Worm (Caenorhabditis elegans): Measurements from ENCODE around the gene F44B9.9.

Gene F44B9.9

DNA sequence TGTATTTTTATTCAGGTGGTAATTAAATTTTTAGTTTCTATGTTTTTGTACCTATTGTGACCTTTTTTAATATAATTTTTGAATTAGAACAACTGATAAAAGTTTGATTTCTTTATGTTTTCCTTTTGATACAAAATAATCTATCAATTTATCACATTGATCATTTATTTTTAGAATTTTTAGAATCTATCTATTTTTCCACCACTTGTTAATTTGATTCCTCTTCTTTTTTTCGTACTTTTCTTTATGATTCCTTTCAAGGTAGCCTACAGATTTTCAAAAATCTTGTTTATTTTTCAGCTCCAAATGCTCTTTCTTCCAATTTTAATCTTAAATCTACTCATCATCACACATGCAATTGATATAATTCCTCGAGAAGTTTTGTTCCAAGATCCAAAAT lies 7.1 kb upstream of the F44B9.9 start, which contains the start of gene dpf-6:
Gene dpf-6 (plus strand): TSS at position 301 of the 400 bp plus-strand sequence.
- no peak for TF ChIP-seq fkh-10 (GFP tag; optimal IDR thresholded peaks at IDR 0.05)
- no peak for TF ChIP-seq dmd-8 (GFP tag; IDR thresholded peaks at IDR 0.05)
- TF ChIP-seq R02D3.7 (tag; optimal IDR thresholded peaks at IDR 0.05): no peak
- no peak for TF ChIP-seq nhr-237 (tag; optimal IDR thresholded peaks at IDR 0.05)
- TF ChIP-seq dmd-6 (GFP tag; IDR thresholded peaks at IDR 0.05): no peak
- no peak for TF ChIP-seq nhr-28 (tag; optimal IDR thresholded peaks at IDR 0.05)
- no peak for TF ChIP-seq nhr-42 (GFP tag; IDR thresholded peaks at IDR 0.05)
- TF ChIP-seq pha-4 (GFP tag; IDR thresholded peaks at IDR 0.05): no peak
- no peak for TF ChIP-seq pha-4 (tag; optimal IDR thresholded peaks at IDR 0.05)
- no peak for TF ChIP-seq daf-12 (tag; optimal IDR thresholded peaks at IDR 0.05)
- TF ChIP-seq hlh-30 (tag; optimal IDR thresholded peaks at IDR 0.05; ENCODE audit: insufficient read depth): no peak
- no peak for TF ChIP-seq T26A8.4 (GFP tag; IDR thresholded peaks at IDR 0.05)
- no peak for TF ChIP-seq ztf-11 (tag; optimal IDR thresholded peaks at IDR 0.05)
- no peak for TF ChIP-seq ceh-20 (GFP tag; IDR thresholded peaks at IDR 0.05)

DNA sequence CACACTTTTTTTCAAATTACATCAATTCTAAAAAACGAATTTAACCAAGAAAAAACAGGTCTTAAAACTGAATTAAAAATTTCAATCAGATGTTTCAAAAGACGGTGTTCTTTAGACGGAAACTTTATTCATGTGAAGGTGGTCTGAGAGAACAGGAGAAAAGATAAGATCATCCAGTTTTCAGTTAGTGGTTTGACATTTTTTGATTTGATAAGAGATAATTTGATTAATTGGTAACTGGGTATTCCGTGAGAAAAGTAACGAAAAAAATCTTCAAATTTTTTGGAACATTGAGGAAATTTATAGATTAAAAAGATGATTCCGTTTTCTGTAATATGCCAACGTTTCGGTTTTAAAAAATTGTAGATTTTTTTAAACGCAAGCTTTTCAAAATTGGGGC lies 5.6 kb upstream of the F44B9.9 start:
- TF ChIP-seq nhr-28 (tag; optimal IDR thresholded peaks at IDR 0.05) (peak; percentile 1), zag-1 (tag; optimal IDR thresholded peaks at IDR 0.05) (no peak), unc-39 (tag; optimal IDR thresholded peaks at IDR 0.05) (no peak)

DNA sequence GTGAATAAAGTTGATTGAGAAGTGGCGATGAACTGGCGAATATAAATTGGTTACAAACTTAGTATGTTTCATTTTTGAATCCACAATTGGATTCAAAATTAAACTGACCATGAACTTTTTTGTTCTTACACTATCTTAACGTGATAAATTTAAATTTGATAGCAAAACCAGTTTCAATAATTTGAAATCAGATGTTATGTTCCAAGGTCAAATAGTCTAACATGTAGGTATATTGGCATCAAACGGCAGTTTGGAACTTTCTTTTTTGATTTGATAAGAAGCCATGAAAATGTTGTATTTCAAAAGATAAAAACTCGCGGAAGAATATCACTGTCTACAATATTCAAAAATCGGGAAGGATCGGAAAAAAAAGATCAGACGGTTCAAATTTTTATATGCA lies 5.2 kb upstream of the F44B9.9 start:
- TF ChIP-seq dve-1 (tag; optimal IDR thresholded peaks at IDR 0.05; ENCODE audit: insufficient read depth) (no peak), T26A8.4 (GFP tag; IDR thresholded peaks at IDR 0.05) (no peak), aly-2 (tag; optimal IDR thresholded peaks at IDR 0.05) (no peak), snpc-1.2 (GFP tag; IDR thresholded peaks at IDR 0.05) (no peak), duxl-1 (tag; optimal IDR thresholded peaks at IDR 0.05; ENCODE audit: poor library complexity) (no peak), zag-1 (tag; optimal IDR thresholded peaks at IDR 0.05) (no peak), ceh-82 (tag; optimal IDR thresholded peaks at IDR 0.05) (no peak), F37D6.2 (tag; optimal IDR thresholded peaks at IDR 0.05) (no peak), nhr-25 (tag; optimal IDR thresholded peaks at IDR 0.05; ENCODE audit: borderline replicate concordance, insufficient read depth) (no peak), lin-13 (GFP tag; optimal IDR thresholded peaks at IDR 0.05) (no peak), rbr-2 (tag; optimal IDR thresholded peaks at IDR 0.05) (no peak), Y75B8A.6 (GFP tag; IDR thresholded peaks at IDR 0.05) (no peak), ama-1 (optimal IDR thresholded peaks at IDR 0.05) (no peak)

DNA sequence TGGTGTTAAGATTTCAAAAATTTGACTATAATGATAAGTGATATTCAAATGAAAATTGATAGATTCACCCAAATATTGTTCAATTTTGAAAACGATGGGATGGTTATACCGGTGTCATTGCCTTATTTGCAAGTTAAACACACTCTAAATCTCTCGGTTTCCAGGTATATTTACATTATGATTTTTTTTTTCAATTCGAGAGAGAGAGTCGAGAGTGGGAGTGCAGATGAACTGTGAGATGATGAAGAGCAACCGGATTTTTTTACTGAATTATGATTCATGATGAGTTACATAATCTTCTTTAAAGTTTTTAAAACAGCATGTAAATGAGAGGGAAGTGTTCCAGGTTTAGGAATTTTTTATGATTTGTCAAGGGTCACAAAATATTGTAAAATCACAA lies 2.7 kb upstream of the F44B9.9 start, which contains the start of gene F44B9.10:
Gene F44B9.10 (minus strand): TSS at position 101 of the 400 bp plus-strand sequence.
- TF ChIP-seq nhr-28 (tag; optimal IDR thresholded peaks at IDR 0.05): no peak
- TF ChIP-seq dmd-6 (GFP tag; IDR thresholded peaks at IDR 0.05): no peak
- TF ChIP-seq nhr-6 (tag; optimal IDR thresholded peaks at IDR 0.05): no peak
- no peak for TF ChIP-seq ceh-44 (GFP tag; IDR thresholded peaks at IDR 0.05)
- no peak for TF ChIP-seq ceh-28 (tag; optimal IDR thresholded peaks at IDR 0.05)
- TF ChIP-seq unc-62 (GFP tag; optimal IDR thresholded peaks at IDR 0.05 in 1 of 2): no peak
- TF ChIP-seq unc-62 (tag; optimal IDR thresholded peaks at IDR 0.05): no peak
- TF ChIP-seq ceh-82 (tag; optimal IDR thresholded peaks at IDR 0.05): no peak
- TF ChIP-seq jun-1 (tag; optimal IDR thresholded peaks at IDR 0.05): no peak
- no peak for TF ChIP-seq zag-1 (tag; optimal IDR thresholded peaks at IDR 0.05)
- no peak for TF ChIP-seq hlh-11 (tag; optimal IDR thresholded peaks at IDR 0.05)

DNA sequence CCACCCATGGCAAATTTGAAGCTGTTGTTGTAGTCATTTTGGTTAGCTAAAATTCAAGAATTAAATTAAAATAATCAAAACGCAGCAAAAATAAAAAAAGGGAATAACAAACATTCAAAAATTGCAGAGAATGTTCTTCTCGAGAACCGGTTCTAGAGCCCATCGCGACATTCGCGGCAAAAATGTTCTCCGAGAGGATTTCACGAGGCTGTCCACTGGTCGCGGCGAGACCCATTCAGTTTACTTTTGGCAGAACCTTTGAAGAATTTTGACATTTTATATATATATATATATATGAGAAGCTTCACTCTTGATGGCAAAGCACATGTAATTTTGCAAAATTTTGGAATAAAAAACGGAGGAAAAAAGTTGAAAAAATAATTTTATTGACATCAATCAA lies 1.4 kb downstream of the F44B9.9 start, which contains the start of gene F44B9.8:
Gene F44B9.8 (minus strand): TSS at position 163 of the 400 bp plus-strand sequence.
- TF ChIP-seq nhr-28 (tag; optimal IDR thresholded peaks at IDR 0.05): peak; percentile 4
- peak; percentile 84 for TF ChIP-seq mes-2 (tag; optimal IDR thresholded peaks at IDR 0.05; ENCODE audit: poor library complexity, severe bottlenecking)
- TF ChIP-seq rbr-2 (tag; optimal IDR thresholded peaks at IDR 0.05): peak; percentile 40
- peak; percentile 87 for TF ChIP-seq dpl-1 (GFP tag; optimal IDR thresholded peaks at IDR 0.05)
- TF ChIP-seq lsy-2 (tag; optimal IDR thresholded peaks at IDR 0.05): peak in 1 of 2 experiments; percentile 86
- no peak for TF ChIP-seq dmd-8 (GFP tag; IDR thresholded peaks at IDR 0.05)
- no peak for TF ChIP-seq snpc-1.2 (GFP tag; IDR thresholded peaks at IDR 0.05)
- 0 out of 2 replicates have a peak, but pooled peaks have one; percentile 47 for TF ChIP-seq hmg-1.1 (GFP tag; IDR thresholded peaks at IDR 0.05)
- peak; percentile 74 for TF ChIP-seq mep-1 (tag; optimal IDR thresholded peaks at IDR 0.05)
- TF ChIP-seq hlh-30 (tag; optimal IDR thresholded peaks at IDR 0.05; ENCODE audit: insufficient read depth): peak; percentile 52
- TF ChIP-seq dve-1 (tag; optimal IDR thresholded peaks at IDR 0.05; ENCODE audit: insufficient read depth): peak; percentile 65
- peak; percentile 5 for TF ChIP-seq nhr-6 (tag; optimal IDR thresholded peaks at IDR 0.05)
- TF ChIP-seq dmd-9 (GFP tag; IDR thresholded peaks at IDR 0.05): no peak
- TF ChIP-seq aha-1 (tag): peak; percentile 93
- peak; percentile 2 for TF ChIP-seq nhr-77 (tag; optimal IDR thresholded peaks at IDR 0.05)
- no peak for TF ChIP-seq lir-3 (tag; optimal IDR thresholded peaks at IDR 0.05)
